Worm (Caenorhabditis elegans) whole organism, midembryonic: ENCODE results near the gene F32D8.7.

Source experiments
- flt-1 ChIP-seq: fragments of 200-800 bp; sonication (Bioruptor generic); IDR thresholded peaks from 2 replicates; pipeline ENCODE4 v1.3.6; 2022; ENCODE audit warnings: missing genetic modification characterization, missing compliant biosample characterization
- tab-1 ChIP-seq: fragments of 200-800 bp; sonication (Bioruptor generic); IDR thresholded peaks from 2 replicates; pipeline ENCODE4 v1.3.6; 2022; ENCODE audit warnings: missing genetic modification characterization, missing compliant biosample characterization
- ztf-29 ChIP-seq: fragments of 200-800 bp; sonication (Bioruptor generic); IDR thresholded peaks from 2 replicates; pipeline ENCODE4 v1.3.6; 2022; ENCODE audit warnings: missing genetic modification reagents, missing genetic modification characterization, missing compliant biosample characterization

DNA sequence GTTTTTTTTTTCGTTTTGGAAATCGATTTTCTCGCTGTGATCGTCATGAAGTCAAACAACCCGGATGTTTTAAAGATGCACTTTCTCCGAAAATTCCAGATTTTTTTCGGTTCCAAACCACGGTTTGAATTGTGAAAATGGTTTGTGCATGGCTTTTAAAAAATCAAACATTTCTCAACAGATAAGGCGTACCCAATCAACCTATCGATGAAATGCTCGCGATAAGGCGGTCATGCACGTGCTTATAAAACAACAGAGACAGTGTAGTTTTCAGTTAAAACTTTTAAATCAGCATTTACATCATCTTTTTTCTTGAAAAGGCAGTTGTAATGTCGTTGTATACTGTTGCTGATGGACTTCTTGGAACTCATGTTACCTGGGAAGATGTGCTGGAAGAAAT is 34.2 kb downstream of the F32D8.7 start, which contains the start of gene F58B4.5:
- TF ChIP-seq ztf-29 (GFP tag; lab: Robert Waterston, UW) (no peak), tab-1 (GFP tag; lab: Robert Waterston, UW) (no peak), flt-1 (GFP tag; lab: Robert Waterston, UW) (no peak)
